Fruit fly (Drosophila melanogaster) whole organism, prepupa: ENCODE results near the gene Ddc.
A peak's percentile ranks its signal among the peaks of the same experiment; 100 is the strongest.

Experiments
- Blimp-1 ChIP-seq: fragments of 200-800 bp; sonication (Bioruptor generic); optimal IDR thresholded peaks from 3 replicates; lab custom pipeline; 2017; ENCODE audit warnings: missing biosample characterization, missing genetic modification characterization, mild to moderate bottlenecking, moderate library complexity, missing genetic modification reagents
- CG10669 ChIP-seq: fragments of 200-800 bp; sonication (Bioruptor generic); optimal IDR thresholded peaks from 3 replicates; lab custom pipeline; 2018; ENCODE audit warnings: missing biosample characterization, mild to moderate bottlenecking, missing genetic modification characterization, moderate library complexity
- CG11294 ChIP-seq: fragments of 200-800 bp; sonication (Bioruptor generic); IDR thresholded peaks from 2 replicates; pipeline ENCODE4 v1.3.6; 2022; ENCODE audit warnings: missing biosample characterization, missing genetic modification characterization
- CG11902 ChIP-seq: fragments of 200-800 bp; sonication (Bioruptor generic); optimal IDR thresholded peaks from 3 replicates; lab custom pipeline; 2016; ENCODE audit warnings: missing biosample characterization, missing genetic modification characterization
- CG15336 ChIP-seq: fragments of 200-800 bp; sonication (Bioruptor generic); IDR thresholded peaks from 2 replicates; pipeline ENCODE4 v1.3.6; 2022; ENCODE audit warnings: missing biosample characterization, missing genetic modification characterization
- CG3032 ChIP-seq: fragments of 200-800 bp; optimal IDR thresholded peaks from 2 replicates; lab custom pipeline; 2019; ENCODE audit warnings: missing biosample characterization, mild to moderate bottlenecking, missing genetic modification characterization, moderate library complexity
- CG31627 ChIP-seq: fragments of 200-800 bp; sonication (Bioruptor generic); optimal IDR thresholded peaks from 3 replicates; lab custom pipeline; 2016; ENCODE audit warnings: missing biosample characterization, missing genetic modification characterization
- CG32006 ChIP-seq: fragments of 200-800 bp; sonication (Bioruptor generic); optimal IDR thresholded peaks from 3 replicates; lab custom pipeline; 2017; ENCODE audit warnings: missing biosample characterization, mild to moderate bottlenecking, missing genetic modification characterization
- CG34406 ChIP-seq: fragments of 200-800 bp; sonication (Bioruptor generic); optimal IDR thresholded peaks from 3 replicates; lab custom pipeline; 2016; ENCODE audit warnings: missing biosample characterization, missing genetic modification characterization
- CG4318 ChIP-seq: fragments of 200-800 bp; sonication (Bioruptor generic); optimal IDR thresholded peaks from 3 replicates; lab custom pipeline; 2017; ENCODE audit warnings: missing biosample characterization, mild to moderate bottlenecking, missing genetic modification characterization
- CG6163 ChIP-seq: fragments of 200-800 bp; sonication (Bioruptor generic); IDR thresholded peaks from 3 replicates; pipeline ENCODE4 v1.3.6; 2022; ENCODE audit warnings: missing biosample characterization, missing genetic modification characterization
- CG6276 ChIP-seq: fragments of 200-800 bp; sonication (Bioruptor generic); optimal IDR thresholded peaks from 2 replicates; lab custom pipeline; 2017; ENCODE audit warnings: missing biosample characterization, mild to moderate bottlenecking, missing genetic modification characterization
- CG6808 ChIP-seq: fragments of 200-800 bp; sonication (Bioruptor generic); optimal IDR thresholded peaks from 3 replicates; lab custom pipeline; 2017; ENCODE audit warnings: missing biosample characterization, missing genetic modification characterization, mild to moderate bottlenecking, moderate library complexity, missing genetic modification reagents
- CG8319 ChIP-seq: fragments of 200-800 bp; sonication (Bioruptor generic); optimal IDR thresholded peaks from 3 replicates; lab custom pipeline; 2016; ENCODE audit warnings: missing biosample characterization, missing genetic modification characterization
- CG8632 ChIP-seq: fragments of 200-800 bp; sonication (Bioruptor generic); optimal IDR thresholded peaks from 3 replicates; lab custom pipeline; 2016; ENCODE audit warnings: missing biosample characterization, missing genetic modification characterization
- Eip78C ChIP-seq: fragments of 200-800 bp; sonication (Bioruptor generic); peaks from one replicate; lab custom pipeline; 2016; ENCODE audit warnings: missing biosample characterization, missing genetic modification characterization
- Ets21C ChIP-seq: fragments of 200-800 bp; sonication (Bioruptor generic); optimal IDR thresholded peaks from 3 replicates; lab custom pipeline; 2016; ENCODE audit warnings: missing biosample characterization, missing genetic modification characterization
- Ets96B ChIP-seq: fragments of 200-800 bp; optimal IDR thresholded peaks from 2 replicates; lab custom pipeline; 2019; ENCODE audit warnings: missing biosample characterization, mild to moderate bottlenecking, missing genetic modification characterization, moderate library complexity
- Gug ChIP-seq: fragments of 200-800 bp; sonication (Bioruptor generic); IDR thresholded peaks from 2 replicates; pipeline ENCODE4 v1.3.6; 2022; ENCODE audit warnings: missing biosample characterization, missing genetic modification characterization
- Hr38 ChIP-seq: sonication (Bioruptor generic); optimal IDR thresholded peaks from 2 replicates; lab custom pipeline; 2016; ENCODE audit warnings: missing biosample characterization, missing genetic modification characterization
- Hr4 ChIP-seq: fragments of 200-800 bp; sonication (Bioruptor generic); optimal IDR thresholded peaks from 3 replicates; lab custom pipeline; 2016; ENCODE audit warnings: missing biosample characterization, missing genetic modification characterization
- Lpt ChIP-seq: fragments of 200-800 bp; sonication (Bioruptor generic); optimal IDR thresholded peaks from 3 replicates; lab custom pipeline; 2016; ENCODE audit warnings: missing biosample characterization, missing genetic modification characterization
- Met ChIP-seq: fragments of 200-800 bp; sonication (Bioruptor generic); optimal IDR thresholded peaks from 3 replicates; lab custom pipeline; 2016; ENCODE audit warnings: missing biosample characterization, missing genetic modification characterization
- OdsH ChIP-seq: fragments of 200-800 bp; sonication (Bioruptor generic); optimal IDR thresholded peaks from 3 replicates; lab custom pipeline; 2016; ENCODE audit warnings: missing biosample characterization, missing genetic modification characterization
- Sox102F ChIP-seq: fragments of 200-800 bp; sonication (Bioruptor generic); optimal IDR thresholded peaks from 2 replicates; lab custom pipeline; 2016; ENCODE audit warnings: missing biosample characterization, mild to moderate bottlenecking, missing genetic modification characterization
- Sox14 ChIP-seq: fragments of 200-800 bp; sonication (Bioruptor generic); optimal IDR thresholded peaks from 3 replicates; lab custom pipeline; 2016; ENCODE audit warnings: missing biosample characterization, missing genetic modification characterization
- Sox15 ChIP-seq: fragments of 200-800 bp; sonication (Bioruptor generic); optimal IDR thresholded peaks from 3 replicates; lab custom pipeline; 2016; ENCODE audit warnings: missing biosample characterization, missing genetic modification characterization
- achi ChIP-seq: fragments of 200-800 bp; sonication (Bioruptor generic); optimal IDR thresholded peaks from 3 replicates; lab custom pipeline; 2016; ENCODE audit warnings: missing biosample characterization, missing genetic modification characterization
- acj6 ChIP-seq: fragments of 200-800 bp; sonication (Bioruptor generic); optimal IDR thresholded peaks from 3 replicates; lab custom pipeline; 2016; ENCODE audit warnings: missing biosample characterization, missing genetic modification characterization
- cyc ChIP-seq: fragments of 200-800 bp; sonication (Bioruptor generic); optimal IDR thresholded peaks from 3 replicates; lab custom pipeline; 2016; ENCODE audit warnings: missing biosample characterization, missing genetic modification characterization
- dac ChIP-seq: fragments of 200-800 bp; sonication (Bioruptor generic); optimal IDR thresholded peaks from 2 replicates; lab custom pipeline; 2017; ENCODE audit warnings: missing biosample characterization, mild to moderate bottlenecking, missing genetic modification characterization
- dsx ChIP-seq: fragments of 200-800 bp; optimal IDR thresholded peaks from 3 replicates; lab custom pipeline; 2019; ENCODE audit warnings: missing biosample characterization, mild to moderate bottlenecking, missing genetic modification characterization, moderate library complexity; ENCODE audit not compliant: poor library complexity, severe bottlenecking
- esn ChIP-seq: fragments of 200-800 bp; sonication (Bioruptor generic); optimal IDR thresholded peaks from 2 replicates; lab custom pipeline; 2016; ENCODE audit warnings: missing biosample characterization, mild to moderate bottlenecking, missing genetic modification characterization, moderate library complexity
- fd59A ChIP-seq: fragments of 200-800 bp; sonication (Bioruptor generic); optimal IDR thresholded peaks from 2 replicates; lab custom pipeline; 2017; ENCODE audit warnings: missing biosample characterization, mild to moderate bottlenecking, missing genetic modification characterization, missing genetic modification reagents
- fkh ChIP-seq: fragments of 200-800 bp; sonication (Bioruptor generic); optimal IDR thresholded peaks from 3 replicates; lab custom pipeline; 2017; ENCODE audit warnings: missing biosample characterization, mild to moderate bottlenecking, missing genetic modification characterization, moderate library complexity
- lz ChIP-seq: fragments of 200-800 bp; sonication (Bioruptor generic); optimal IDR thresholded peaks from 3 replicates; lab custom pipeline; 2016; ENCODE audit warnings: missing biosample characterization, missing genetic modification characterization
- salr ChIP-seq, 2 experiments: fragments of 200-800 bp; sonication (Bioruptor generic); optimal IDR thresholded peaks; 3 replicates each; lab custom pipeline; 2016 to 2018; ENCODE audit warnings: missing biosample characterization in 2 of 2, missing genetic modification characterization in 2 of 2, mild to moderate bottlenecking in 1 of 2
- spab ChIP-seq: fragments of 200-800 bp; sonication (Bioruptor generic); optimal IDR thresholded peaks from 2 replicates; lab custom pipeline; 2017; ENCODE audit warnings: missing biosample characterization, mild to moderate bottlenecking, missing genetic modification characterization, missing genetic modification reagents
- ss ChIP-seq, 2 experiments: fragments of 200-800 bp; sonication (Bioruptor generic); optimal IDR thresholded peaks; 2 replicates in 1 of 2; 3 replicates in 1 of 2; lab custom pipeline; 2017 to 2018; ENCODE audit warnings: mild to moderate bottlenecking in 2 of 2, missing biosample characterization in 2 of 2, missing genetic modification characterization in 2 of 2, moderate library complexity in 1 of 2
- topi ChIP-seq: fragments of 200-800 bp; sonication (Bioruptor generic); optimal IDR thresholded peaks from 3 replicates; lab custom pipeline; 2016; ENCODE audit warnings: missing biosample characterization, missing genetic modification characterization
- vri ChIP-seq: fragments of 200-800 bp; sonication (Bioruptor generic); optimal IDR thresholded peaks from 3 replicates; lab custom pipeline; 2016; ENCODE audit warnings: missing biosample characterization, mild to moderate bottlenecking, missing genetic modification characterization

Ddc gene

DNA sequence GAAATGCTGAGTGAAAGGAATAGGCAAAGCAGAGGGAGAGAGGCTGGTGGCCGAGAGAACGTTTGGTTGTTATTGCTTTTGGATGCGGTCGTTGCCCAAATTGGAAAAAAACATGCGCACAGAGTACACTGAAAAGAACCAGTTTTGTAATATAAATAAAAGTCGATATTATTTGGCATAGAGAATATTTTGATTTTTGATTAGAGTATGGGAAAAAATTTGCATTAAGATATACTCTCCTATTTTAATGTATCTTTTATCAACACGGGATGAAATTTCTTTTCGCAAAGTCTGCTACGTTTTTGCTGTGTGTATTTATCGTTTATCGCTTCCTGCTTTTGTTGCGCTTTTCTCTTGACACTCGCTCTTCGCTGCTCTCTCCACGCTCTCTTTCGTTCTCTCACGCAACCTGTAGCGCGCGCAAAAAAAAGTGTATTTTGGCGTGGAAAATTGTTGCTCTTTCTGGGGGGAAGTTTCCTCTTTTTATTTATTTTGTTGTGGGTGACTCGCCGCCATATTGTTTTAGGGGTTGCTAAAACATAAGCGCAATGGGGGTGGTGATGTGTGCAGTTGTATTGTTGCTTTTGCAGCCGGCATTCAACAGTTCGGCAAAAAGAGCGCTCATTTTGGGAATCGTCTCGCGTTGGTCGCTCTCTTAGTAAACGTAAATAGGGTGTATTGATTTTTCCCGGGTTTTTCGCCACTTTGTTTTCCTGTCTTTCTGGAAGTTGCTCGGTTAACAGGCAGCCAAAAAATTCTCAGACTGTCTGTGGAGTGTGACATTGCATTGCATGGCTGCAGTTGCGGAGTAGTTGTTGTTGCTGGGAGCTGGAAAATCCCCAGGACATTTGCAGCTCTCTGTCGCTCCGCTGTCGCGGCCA, 45.1 kb upstream of the Ddc start (continued):
- TF ChIP-seq Blimp-1 (GFP tag; lab: Kevin White, UChicago), result peak; percentile 76
- peak; percentile 89 for TF ChIP-seq Sox15 (GFP tag; lab: Kevin White, UChicago)
- peak; percentile 98 for TF ChIP-seq CG32006 (GFP tag; lab: Kevin White, UChicago)
- TF ChIP-seq Gug (GFP tag; lab: Robert Waterston, UW), result peak; percentile 97
- TF ChIP-seq achi (GFP tag; lab: Kevin White, UChicago), result peak; percentile 97
- TF ChIP-seq OdsH (GFP tag; lab: Kevin White, UChicago), result peak; percentile 97
- peak; percentile 92 for TF ChIP-seq CG10669
- peak; percentile 78 to 87 for TF ChIP-seq ss (GFP tag; optimal IDR thresholded peaks at IDR 0.05; lab: Kevin White, UChicago)
- peak; percentile 97 for TF ChIP-seq CG11294
- peak; percentile 99 for TF ChIP-seq CG15336 (GFP tag; lab: Robert Waterston, UW)
- TF ChIP-seq Hr38 (GFP tag; lab: Kevin White, UChicago), result peak; percentile 82
- peak; percentile 97 for TF ChIP-seq CG6163
- peak; percentile 97 for TF ChIP-seq esn (GFP tag; lab: Kevin White, UChicago)
- TF ChIP-seq dac (GFP tag; lab: Kevin White, UChicago), result peak; percentile 90
- TF ChIP-seq Ets96B (tag; lab: Kevin White, UChicago), result peak; percentile 92
- TF ChIP-seq lz (GFP tag; lab: Kevin White, UChicago), result peak; percentile 95
- peak; percentile 94 for TF ChIP-seq cyc (GFP tag; lab: Kevin White, UChicago)
- peak; percentile 96 for TF ChIP-seq Lpt (GFP tag; lab: Kevin White, UChicago)
- TF ChIP-seq Sox102F (GFP tag; lab: Kevin White, UChicago), result peak; percentile 95
- peak; percentile 87 for TF ChIP-seq spab (GFP tag; lab: Kevin White, UChicago)
- TF ChIP-seq vri (GFP tag; lab: Kevin White, UChicago), result peak; percentile 89
- peak; percentile 98 for TF ChIP-seq Eip78C (GFP tag; lab: Kevin White, UChicago)
- peak; percentile 90 for TF ChIP-seq CG3032 (tag; lab: Kevin White, UChicago)
- TF ChIP-seq Sox14 (GFP tag; lab: Kevin White, UChicago), result peak; percentile 96
- peak; percentile 72 for TF ChIP-seq fkh (GFP tag; lab: Kevin White, UChicago)
- TF ChIP-seq CG6276, result peak; percentile 98
- peak; percentile 66 to 95 for TF ChIP-seq salr (GFP tag; optimal IDR thresholded peaks at IDR 0.05; lab: Kevin White, UChicago)
- TF ChIP-seq acj6 (GFP tag; lab: Kevin White, UChicago), result peak; percentile 96
- TF ChIP-seq CG34406 (GFP tag; lab: Kevin White, UChicago), result peak; percentile 95
- peak; percentile 96 for TF ChIP-seq Ets21C
- TF ChIP-seq CG11902, result peak; percentile 83
- TF ChIP-seq CG8632 (GFP tag; lab: Kevin White, UChicago), result peak; percentile 92
- TF ChIP-seq Met (GFP tag; lab: Kevin White, UChicago), result peak; percentile 97
- TF ChIP-seq topi (GFP tag; lab: Kevin White, UChicago), result peak; percentile 96
- peak; percentile 92 for TF ChIP-seq CG8319 (GFP tag; lab: Kevin White, UChicago)
- TF ChIP-seq dsx, result peak; percentile 85
- peak; percentile 87 for TF ChIP-seq CG6808 (GFP tag; lab: Kevin White, UChicago)
- TF ChIP-seq CG4318 (GFP tag; lab: Kevin White, UChicago), result peak; percentile 95
- peak; percentile 99 for TF ChIP-seq Hr4 (GFP tag; lab: Kevin White, UChicago)
- peak; percentile 79 for TF ChIP-seq fd59A (GFP tag; lab: Kevin White, UChicago)
- peak; percentile 95 for TF ChIP-seq CG31627 (GFP tag; lab: Kevin White, UChicago)
